Worm (Caenorhabditis elegans) whole organism, early embryonic: Measurements from ENCODE around the gene F54H5.3.

ENCODE experiments used
- F13C5.2 ChIP-seq: sonication (generic microtip); optimal IDR thresholded peaks from 2 replicates; lab custom pipeline; 2017; ENCODE audit warnings: mild to moderate bottlenecking, missing genetic modification characterization, inconsistent platforms, missing compliant biosample characterization
- aly-1 ChIP-seq: sonication (generic microtip); optimal IDR thresholded peaks from 2 replicates; lab custom pipeline; 2016; ENCODE audit warnings: missing genetic modification characterization, missing compliant biosample characterization
- ama-1 ChIP-seq: fragments of 150-350 bp; optimal IDR thresholded peaks from 2 replicates; lab custom pipeline; 2014
- ceh-36 ChIP-seq: sonication (generic microtip); optimal IDR thresholded peaks from 2 replicates; lab custom pipeline; 2016; ENCODE audit warnings: missing genetic modification characterization, inconsistent platforms, missing compliant biosample characterization
- flt-1 ChIP-seq: fragments of 200-800 bp; sonication (Bioruptor generic); IDR thresholded peaks from 2 replicates; pipeline ENCODE4 v1.3.6; 2022; ENCODE audit warnings: missing genetic modification characterization, missing compliant biosample characterization
- hmbx-1 ChIP-seq: sonication (generic microtip); optimal IDR thresholded peaks from 2 replicates; lab custom pipeline; 2016; ENCODE audit warnings: mild to moderate bottlenecking, missing genetic modification characterization, missing compliant biosample characterization
- sea-1 ChIP-seq: fragments of 200-800 bp; sonication (Bioruptor generic); conservative IDR thresholded peaks from 2 replicates; pipeline ENCODE4 v1.3.6; 2022; ENCODE audit warnings: missing genetic modification characterization, missing compliant biosample characterization
- tra-4 ChIP-seq: sonication (generic microtip); optimal IDR thresholded peaks from 2 replicates; lab custom pipeline; 2017; ENCODE audit warnings: missing genetic modification characterization, missing compliant biosample characterization

ce11 chrII:6625302-6625701, 3.3 kb downstream of the F54H5.3 start, which contains the start of gene F54H5.14:
- TF ChIP-seq hmbx-1 (tag; lab: Kevin White, UChicago), result no peak
- TF ChIP-seq ceh-36 (tag; lab: Kevin White, UChicago), result no peak
- no peak for TF ChIP-seq F13C5.2 (tag; lab: Kevin White, UChicago)
- no peak for TF ChIP-seq flt-1 (GFP tag; lab: Robert Waterston, UW)
- no peak for TF ChIP-seq ama-1 (lab: Kevin White, UChicago)
- no peak for TF ChIP-seq sea-1
- no peak for TF ChIP-seq tra-4 (tag; lab: Kevin White, UChicago)
- no peak for TF ChIP-seq aly-1 (tag; lab: Kevin White, UChicago)
